Worm (Caenorhabditis elegans) whole organism, midembryonic: ENCODE results near the gene mpz-4.

Source experiments
- T22C8.4 ChIP-seq: fragments of 200-800 bp; sonication (Bioruptor generic); IDR thresholded peaks from 2 replicates; pipeline ENCODE4 v1.3.6; 2022; ENCODE audit warnings: missing genetic modification characterization, missing compliant biosample characterization
- cog-1 ChIP-seq: sonication (generic microtip); optimal IDR thresholded peaks from 2 replicates; lab custom pipeline; 2016; ENCODE audit warnings: missing genetic modification characterization, missing compliant biosample characterization
- flt-1 ChIP-seq: fragments of 200-800 bp; sonication (Bioruptor generic); IDR thresholded peaks from 2 replicates; pipeline ENCODE4 v1.3.6; 2022; ENCODE audit warnings: missing genetic modification characterization, missing compliant biosample characterization
- klf-2 ChIP-seq: fragments of 200-800 bp; sonication (Bioruptor generic); conservative IDR thresholded peaks from 2 replicates; pipeline ENCODE4 v1.3.6; 2022; ENCODE audit warnings: missing genetic modification reagents, missing genetic modification characterization, missing compliant biosample characterization
- med-1 ChIP-seq: sonication (generic microtip); optimal IDR thresholded peaks from 2 replicates; lab custom pipeline; 2017; ENCODE audit warnings: missing genetic modification characterization, mild to moderate bottlenecking, missing compliant biosample characterization, antibody characterized with exemption, missing genetic modification reagents; ENCODE audit not compliant: insufficient read depth
- ref-1 ChIP-seq: fragments of 200-800 bp; sonication (Bioruptor generic); conservative IDR thresholded peaks from 2 replicates; pipeline ENCODE4 v1.3.6; 2022; ENCODE audit warnings: missing genetic modification reagents, missing genetic modification characterization, missing compliant biosample characterization
- tab-1 ChIP-seq: fragments of 200-800 bp; sonication (Bioruptor generic); IDR thresholded peaks from 2 replicates; pipeline ENCODE4 v1.3.6; 2022; ENCODE audit warnings: missing genetic modification characterization, missing compliant biosample characterization
- ztf-23 ChIP-seq: fragments of 200-800 bp; sonication (Bioruptor generic); IDR thresholded peaks from 2 replicates; pipeline ENCODE4 v1.3.6; 2022; ENCODE audit warnings: missing genetic modification reagents, missing genetic modification characterization, missing compliant biosample characterization
- ztf-29 ChIP-seq: fragments of 200-800 bp; sonication (Bioruptor generic); IDR thresholded peaks from 2 replicates; pipeline ENCODE4 v1.3.6; 2022; ENCODE audit warnings: missing genetic modification reagents, missing genetic modification characterization, missing compliant biosample characterization

The mpz-4 gene

DNA sequence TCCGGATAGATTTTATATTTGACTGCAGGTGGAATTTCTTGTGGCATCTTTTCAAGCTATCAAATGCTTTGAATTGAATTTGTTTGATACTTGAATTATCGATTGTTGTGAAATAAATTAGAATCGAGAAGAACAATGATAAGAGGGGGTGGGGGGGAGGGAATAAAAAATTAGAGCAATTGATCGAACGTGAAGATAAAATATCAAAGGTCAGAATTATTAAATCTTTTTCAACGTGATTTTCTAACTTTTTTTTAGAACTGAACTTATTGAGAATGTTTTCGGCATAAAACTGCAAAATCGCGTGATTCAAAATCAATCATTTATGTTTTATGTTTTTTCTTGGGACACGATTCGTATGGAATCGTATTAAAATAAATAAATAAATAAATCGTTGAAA lies at the start of gene mpz-4:
mpz-4 (minus strand) TSS at position 101 of the 400 bp plus-strand sequence.
- TF ChIP-seq ztf-29 (GFP tag; lab: Robert Waterston, UW) (no peak), ztf-23 (GFP tag; lab: Robert Waterston, UW) (no peak), ref-1 (GFP tag; lab: Robert Waterston, UW) (no peak)

DNA sequence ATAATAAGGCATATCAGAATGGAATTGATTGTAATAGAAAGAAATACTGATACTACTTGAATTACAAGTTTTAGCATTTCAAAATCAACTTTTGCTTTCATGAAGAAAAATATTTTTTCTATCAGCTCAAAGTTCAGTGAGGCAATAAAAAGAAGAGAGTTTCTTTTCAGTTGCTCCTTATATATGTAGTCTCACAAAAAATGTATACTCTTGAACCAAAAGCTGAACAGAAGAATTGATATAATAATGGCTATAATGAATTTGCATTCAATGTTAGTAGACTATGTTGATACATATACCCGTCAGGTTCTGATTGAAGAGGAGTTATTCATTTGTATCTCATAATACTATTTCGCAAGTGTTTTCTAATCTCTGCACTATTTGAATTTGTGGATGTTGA lies 47.5 kb upstream of the mpz-4 start, which contains the start of gene str-174:
str-174 (minus strand) TSS at position 101 of the 400 bp plus-strand sequence.
- TF ChIP-seq ztf-23 (GFP tag; lab: Robert Waterston, UW), result no peak
- no peak for TF ChIP-seq T22C8.4 (GFP tag; lab: Robert Waterston, UW)
- TF ChIP-seq klf-2 (GFP tag; lab: Robert Waterston, UW), result no peak
- TF ChIP-seq ztf-29 (GFP tag; lab: Robert Waterston, UW), result no peak
- TF ChIP-seq cog-1 (tag; lab: Kevin White, UChicago), result no peak
- TF ChIP-seq med-1 (GFP tag; lab: Kevin White, UChicago), result no peak
- TF ChIP-seq ref-1 (GFP tag; lab: Robert Waterston, UW), result no peak
- TF ChIP-seq flt-1, result no peak
- no peak for TF ChIP-seq tab-1

DNA sequence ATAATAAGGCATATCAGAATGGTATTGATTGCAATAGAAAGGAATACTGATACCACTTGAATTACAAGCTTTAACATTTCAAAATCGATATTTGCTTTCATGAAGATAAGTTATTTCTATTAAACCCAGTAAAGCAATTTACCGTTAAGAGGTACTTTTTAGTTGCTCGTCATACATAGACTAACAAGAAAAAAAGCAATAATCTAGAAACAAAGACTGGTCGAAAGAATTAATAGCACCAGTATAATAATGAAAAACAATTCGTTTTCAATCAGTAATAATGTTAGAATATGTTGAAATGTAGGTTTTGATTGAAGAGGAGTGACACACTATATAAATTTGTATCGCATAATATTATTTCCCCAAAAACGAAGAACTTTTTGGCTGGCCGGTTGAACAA lies 43.4 kb upstream of the mpz-4 start, which contains the start of gene str-175:
str-175 (minus strand) TSS at position 101 of the 400 bp plus-strand sequence.
- TF ChIP-seq med-1 (GFP tag; lab: Kevin White, UChicago) (no peak), T22C8.4 (GFP tag; lab: Robert Waterston, UW) (no peak), ref-1 (GFP tag; lab: Robert Waterston, UW) (no peak), ztf-29 (GFP tag; lab: Robert Waterston, UW) (no peak), tab-1 (no peak), klf-2 (GFP tag; lab: Robert Waterston, UW) (no peak), flt-1 (no peak), ztf-23 (GFP tag; lab: Robert Waterston, UW) (no peak), cog-1 (tag; lab: Kevin White, UChicago) (no peak)

ce11 chrIV:4867610-4868009 lies 40.5 kb upstream of the mpz-4 start, which contains the start of gene str-172:
TSS of gene str-172 (minus strand) at chrIV:4867710.
- TF ChIP-seq ztf-23 (GFP tag; lab: Robert Waterston, UW) (no peak), ref-1 (GFP tag; lab: Robert Waterston, UW) (no peak), med-1 (GFP tag; lab: Kevin White, UChicago) (no peak), klf-2 (GFP tag; lab: Robert Waterston, UW) (no peak), ztf-29 (GFP tag; lab: Robert Waterston, UW) (no peak)

- TF ChIP-seq klf-2 (GFP tag; lab: Robert Waterston, UW), result no peak
- no peak for TF ChIP-seq ref-1 (GFP tag; lab: Robert Waterston, UW)
- no peak for TF ChIP-seq T22C8.4 (GFP tag; lab: Robert Waterston, UW)
- no peak for TF ChIP-seq flt-1
Measured at ce11 chrIV:4866599-4866998, 39.5 kb upstream of the mpz-4 start.

- TF ChIP-seq flt-1 (0 out of 2 replicates have a peak, but pooled peaks have one; percentile 22), T22C8.4 (GFP tag; lab: Robert Waterston, UW) (no peak)
Measured at ce11 chrIV:4864524-4864923, 37.4 kb upstream of the mpz-4 start.

DNA sequence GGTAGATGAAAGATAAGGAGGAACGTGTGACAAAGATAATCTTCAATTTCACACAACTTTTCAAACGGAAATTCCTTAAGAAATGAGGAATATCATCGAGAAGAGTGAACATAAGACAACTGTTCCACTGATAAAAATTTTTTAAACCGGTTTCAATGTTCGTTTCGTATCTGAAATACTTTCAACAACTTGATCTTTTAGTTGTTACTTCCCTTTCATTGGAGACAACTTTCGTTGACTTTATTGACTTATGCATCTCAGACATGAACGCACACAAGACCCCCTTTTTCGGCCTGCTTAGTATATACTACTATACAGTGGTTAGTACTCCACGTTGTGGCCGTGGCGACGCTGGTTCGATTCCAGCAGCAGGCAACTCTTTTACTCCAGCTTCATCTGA lies 34.3 kb upstream of the mpz-4 start, which contains the start of the genes Y17G9A.4 and str-173:
Y17G9A.4 (minus strand) TSS at position 101 of the 400 bp plus-strand sequence.
str-173 (plus strand) TSS at position 325 of the 400 bp plus-strand sequence.
- TF ChIP-seq ztf-29 (GFP tag; lab: Robert Waterston, UW), result no peak
- TF ChIP-seq T22C8.4 (GFP tag; lab: Robert Waterston, UW), result no peak
- no peak for TF ChIP-seq tab-1
- TF ChIP-seq cog-1 (tag; lab: Kevin White, UChicago), result no peak
- TF ChIP-seq flt-1, result no peak
- no peak for TF ChIP-seq klf-2 (GFP tag; lab: Robert Waterston, UW)

ce11 chrIV:4858573-4858972 lies 31.5 kb upstream of the mpz-4 start, which contains the start of gene Y17G9A.3:
TSS of gene Y17G9A.3 (minus strand) at chrIV:4858673.
- no peak for TF ChIP-seq klf-2 (GFP tag; lab: Robert Waterston, UW)
- no peak for TF ChIP-seq flt-1

DNA sequence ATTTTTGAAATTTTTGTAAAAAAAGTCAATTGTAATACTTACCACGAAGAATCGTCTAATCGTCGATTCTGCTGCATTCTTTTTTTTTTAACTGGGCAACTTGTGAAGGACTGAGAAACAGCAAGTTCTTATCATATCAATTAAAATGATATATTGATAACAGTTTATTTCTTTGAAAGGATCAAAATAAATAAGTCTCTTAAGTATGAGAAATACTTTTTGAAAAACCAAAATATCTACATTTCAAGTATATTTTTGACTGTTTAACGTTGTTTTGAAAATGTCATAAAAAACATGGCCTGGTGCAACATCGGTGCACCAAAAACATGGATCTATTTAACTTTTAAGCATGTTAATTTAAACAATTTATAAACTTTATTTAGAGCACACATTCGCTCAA lies 29.1 kb upstream of the mpz-4 start, which contains the start of gene Y17G9A.2:
Y17G9A.2 (minus strand) TSS at position 101 of the 400 bp plus-strand sequence.
- no peak for TF ChIP-seq T22C8.4 (GFP tag; lab: Robert Waterston, UW)
- no peak for TF ChIP-seq ref-1 (GFP tag; lab: Robert Waterston, UW)
- TF ChIP-seq flt-1, result no peak
- no peak for TF ChIP-seq klf-2 (GFP tag; lab: Robert Waterston, UW)

ce11 chrIV:4846793-4847192 lies 19.7 kb upstream of the mpz-4 start, which contains the start of gene tat-2:
TSS of gene tat-2 (minus strand) at chrIV:4846893.
- TF ChIP-seq cog-1 (tag; lab: Kevin White, UChicago) (no peak), ztf-23 (GFP tag; lab: Robert Waterston, UW) (no peak), ztf-29 (GFP tag; lab: Robert Waterston, UW) (no peak), tab-1 (no peak), med-1 (GFP tag; lab: Kevin White, UChicago) (no peak), T22C8.4 (GFP tag; lab: Robert Waterston, UW) (no peak), ref-1 (GFP tag; lab: Robert Waterston, UW) (no peak), flt-1 (no peak), klf-2 (GFP tag; lab: Robert Waterston, UW) (no peak)

DNA sequence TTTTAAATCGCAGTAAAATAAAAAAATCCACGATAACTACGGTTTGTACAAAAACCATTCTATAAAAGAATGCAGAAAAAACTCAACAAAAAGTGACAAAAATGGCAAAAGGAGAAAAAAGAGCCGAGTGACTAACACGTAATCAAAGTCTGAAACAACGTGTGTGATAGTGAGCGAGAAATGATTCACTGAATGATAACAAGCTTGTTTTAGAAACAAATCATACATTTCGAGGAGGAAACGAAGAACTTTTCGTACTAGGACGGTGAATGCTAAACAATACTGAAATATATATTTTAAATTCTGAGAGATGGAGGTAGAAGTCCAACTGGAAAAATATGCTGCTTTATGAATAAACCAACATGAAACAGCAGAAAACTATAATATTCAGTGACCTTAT lies 14.9 kb upstream of the mpz-4 start:
- TF ChIP-seq ztf-23 (GFP tag; lab: Robert Waterston, UW) (no peak), ztf-29 (GFP tag; lab: Robert Waterston, UW) (no peak), med-1 (GFP tag; lab: Kevin White, UChicago) (no peak), klf-2 (GFP tag; lab: Robert Waterston, UW) (no peak), cog-1 (tag; lab: Kevin White, UChicago) (no peak), flt-1 (no peak), T22C8.4 (GFP tag; lab: Robert Waterston, UW) (no peak)
